Fruit fly (Drosophila melanogaster) whole organism, prepupa: ENCODE measurements around the gene RhoGAP18B.

ENCODE experiments used
- CG6808 ChIP-seq: fragments of 200-800 bp; sonication (Bioruptor generic); optimal IDR thresholded peaks from 3 replicates; lab custom pipeline; 2017; ENCODE audit warnings: missing biosample characterization, missing genetic modification characterization, mild to moderate bottlenecking, moderate library complexity, missing genetic modification reagents
- CG8319 ChIP-seq: fragments of 200-800 bp; sonication (Bioruptor generic); optimal IDR thresholded peaks from 3 replicates; lab custom pipeline; 2016; ENCODE audit warnings: missing biosample characterization, missing genetic modification characterization
- Eip93F ChIP-seq: fragments of 200-800 bp; sonication (Bioruptor generic); optimal IDR thresholded peaks from 2 replicates; lab custom pipeline; 2016; ENCODE audit warnings: missing biosample characterization, mild to moderate bottlenecking, missing genetic modification characterization
- fkh ChIP-seq: fragments of 200-800 bp; sonication (Bioruptor generic); optimal IDR thresholded peaks from 3 replicates; lab custom pipeline; 2017; ENCODE audit warnings: missing biosample characterization, mild to moderate bottlenecking, missing genetic modification characterization, moderate library complexity
- topi ChIP-seq: fragments of 200-800 bp; sonication (Bioruptor generic); optimal IDR thresholded peaks from 3 replicates; lab custom pipeline; 2016; ENCODE audit warnings: missing biosample characterization, missing genetic modification characterization

DNA sequence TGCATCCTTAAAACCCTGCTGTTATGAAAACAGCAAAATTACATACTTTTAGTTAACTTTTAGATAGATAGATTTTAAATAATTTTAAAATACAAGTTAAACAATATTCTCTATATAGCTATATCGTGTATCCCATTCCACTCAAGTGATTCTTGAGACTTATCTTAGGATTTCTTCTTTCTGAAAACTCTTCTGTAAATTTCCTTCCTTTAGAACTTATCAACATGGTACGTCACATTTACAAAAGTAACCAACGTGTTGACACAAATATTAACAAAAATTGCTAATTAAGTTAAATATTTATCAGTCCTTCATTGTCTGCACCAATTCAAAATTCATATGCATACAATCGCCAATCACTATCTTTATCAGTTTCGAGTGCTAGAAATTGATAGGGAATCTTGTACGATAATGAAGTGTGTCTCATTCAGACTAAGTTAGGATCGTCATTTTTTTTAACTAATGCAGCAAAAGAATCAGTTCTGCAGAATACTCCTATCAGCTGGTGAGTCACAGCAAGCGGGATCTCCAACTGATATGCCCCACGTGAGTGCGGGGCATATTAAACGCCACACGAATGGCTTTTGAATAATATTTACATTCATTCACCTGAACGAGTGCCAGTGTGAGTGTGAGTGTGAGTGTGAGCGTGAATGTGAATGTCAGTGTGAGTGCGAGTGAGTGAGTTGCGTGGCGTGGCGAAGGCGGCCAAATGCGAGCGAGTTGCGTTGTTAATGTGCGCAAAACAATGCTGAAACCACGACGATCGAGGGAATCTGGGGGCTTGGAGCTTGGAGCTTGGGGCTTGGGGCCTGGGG lies 913 bp upstream of the RhoGAP18B start:
- TF ChIP-seq topi (no peak), CG8319 (GFP tag; lab: Kevin White, UChicago) (no peak), Eip93F (GFP tag; lab: Kevin White, UChicago) (no peak), CG6808 (GFP tag; lab: Kevin White, UChicago) (no peak), fkh (GFP tag; lab: Kevin White, UChicago) (peak; percentile 81)
